Worm (Caenorhabditis elegans) whole organism, late embryonic: ENCODE measurements around the gene R13A1.3.
"Not testable (repeated sequence)": the region's sequence is repeated elsewhere in the genome, so short reads cannot be mapped to it uniquely, and the experiment has no call there.

Source experiments
- ceh-24 ChIP-seq: sonication (generic microtip); optimal IDR thresholded peaks from 2 replicates; lab custom pipeline; 2016; ENCODE audit warnings: mild to moderate bottlenecking, missing genetic modification characterization, missing compliant biosample characterization
- hlh-6 ChIP-seq: sonication (generic microtip); optimal IDR thresholded peaks from 2 replicates; lab custom pipeline; 2016; ENCODE audit warnings: missing genotype, missing genetic modification characterization, missing compliant biosample characterization
- tbx-2 ChIP-seq: sonication (generic microtip); optimal IDR thresholded peaks from 2 replicates; lab custom pipeline; 2016; ENCODE audit warnings: missing genetic modification characterization, missing compliant biosample characterization

The R13A1.3 gene

DNA sequence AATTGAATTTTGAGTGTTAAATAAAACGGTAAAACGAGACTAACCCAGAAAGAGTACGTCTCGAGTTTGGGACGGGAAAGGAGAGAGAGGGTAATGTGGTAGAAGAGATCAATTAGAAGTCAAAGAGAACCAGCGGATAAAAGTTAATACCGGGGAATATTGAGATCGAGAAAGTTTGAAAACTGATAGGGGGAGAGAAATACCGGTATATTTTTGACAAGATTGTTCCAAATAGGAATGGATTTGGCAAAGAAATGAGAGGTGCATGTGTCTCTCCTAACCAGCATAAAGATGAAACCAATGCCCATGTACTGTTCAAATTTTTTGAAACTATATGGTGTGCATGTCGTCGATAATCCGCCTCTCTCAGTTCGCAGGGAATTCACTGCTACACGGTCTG lies 50.9 kb downstream of the R13A1.3 start, which contains the start of gene C06E4.5:
C06E4.5 (plus strand) TSS at position 301 of the 400 bp plus-strand sequence.
- TF ChIP-seq tbx-2 (tag; lab: Kevin White, UChicago); ceh-24 (tag; lab: Kevin White, UChicago); hlh-6: not testable (repeated sequence)
